Fruit fly (Drosophila melanogaster) whole organism, embryonic: ENCODE data around the gene CG15772.

Experiments
- Ada2b ChIP-seq: fragments of 200-800 bp; sonication (Bioruptor generic); IDR thresholded peaks from 2 replicates; pipeline ENCODE4 v1.3.6; 2022; ENCODE audit warnings: missing biosample characterization, missing genetic modification characterization
- Blimp-1 ChIP-seq: fragments of 200-800 bp; sonication (Bioruptor generic); optimal IDR thresholded peaks from 3 replicates; lab custom pipeline; 2018; ENCODE audit warnings: missing biosample characterization, missing genetic modification characterization, mild to moderate bottlenecking, moderate library complexity, missing genetic modification reagents
- CG10543 ChIP-seq: fragments of 200-800 bp; sonication (Bioruptor generic); optimal IDR thresholded peaks from 3 replicates; lab custom pipeline; 2017; ENCODE audit warnings: missing biosample characterization, mild to moderate bottlenecking, missing genetic modification characterization, moderate library complexity
- CG11456 ChIP-seq: fragments of 200-800 bp; sonication (Bioruptor generic); IDR thresholded peaks from 3 replicates; pipeline ENCODE4 v1.3.6; 2022; ENCODE audit warnings: missing biosample characterization, missing genetic modification characterization
- CG12391 ChIP-seq: fragments of 200-800 bp; sonication (Bioruptor generic); optimal IDR thresholded peaks from 3 replicates; lab custom pipeline; 2018; ENCODE audit warnings: missing biosample characterization, mild to moderate bottlenecking, missing genetic modification characterization, moderate library complexity
- CG13424 ChIP-seq: fragments of 200-800 bp; sonication (Bioruptor generic); optimal IDR thresholded peaks from 2 replicates; lab custom pipeline; 2019; ENCODE audit warnings: missing biosample characterization, mild to moderate bottlenecking, missing genetic modification characterization, moderate library complexity
- CG14965 ChIP-seq: fragments of 200-800 bp; sonication (Bioruptor generic); optimal IDR thresholded peaks from 2 replicates; lab custom pipeline; 2016; ENCODE audit warnings: missing biosample characterization, missing genetic modification characterization, borderline replicate concordance
- CG16863 ChIP-seq: fragments of 200-800 bp; sonication (Bioruptor generic); optimal IDR thresholded peaks from 3 replicates; lab custom pipeline; 2016; ENCODE audit warnings: missing biosample characterization, missing genetic modification characterization
- CG17328 ChIP-seq: fragments of 200-800 bp; sonication (Bioruptor generic); IDR thresholded peaks from 2 replicates; pipeline ENCODE4 v1.3.6; 2022; ENCODE audit warnings: missing biosample characterization, missing genetic modification characterization
- CG18011 ChIP-seq: fragments of 200-800 bp; sonication (Bioruptor generic); optimal IDR thresholded peaks from 2 replicates; lab custom pipeline; 2017; ENCODE audit warnings: missing biosample characterization, missing genetic modification characterization, mild to moderate bottlenecking, moderate library complexity, missing genotype
- CG18262 ChIP-seq: fragments of 200-800 bp; optimal IDR thresholded peaks from 3 replicates; lab custom pipeline; 2019; ENCODE audit warnings: missing biosample characterization, mild to moderate bottlenecking, missing genetic modification characterization, moderate library complexity
- CG18599 ChIP-seq: fragments of 200-800 bp; sonication (Bioruptor generic); optimal IDR thresholded peaks from 3 replicates; lab custom pipeline; 2017; ENCODE audit warnings: missing biosample characterization, missing genetic modification characterization, mild to moderate bottlenecking, moderate library complexity, missing genetic modification reagents
- CG33213 ChIP-seq: fragments of 200-800 bp; sonication (Bioruptor generic); optimal IDR thresholded peaks from 3 replicates; lab custom pipeline; 2016; ENCODE audit warnings: missing biosample characterization, missing genetic modification characterization
- CG33557 ChIP-seq: fragments of 200-800 bp; sonication (Bioruptor generic); optimal IDR thresholded peaks from 2 replicates; lab custom pipeline; 2019; ENCODE audit warnings: missing biosample characterization, mild to moderate bottlenecking, missing genetic modification characterization, moderate library complexity
- CG43689 ChIP-seq: fragments of 200-800 bp; sonication (Bioruptor generic); IDR thresholded peaks from 2 replicates; pipeline ENCODE4 v1.3.6; 2022; ENCODE audit warnings: missing biosample characterization, missing genetic modification characterization
- CG4424 ChIP-seq: fragments of 200-800 bp; sonication (Bioruptor generic); optimal IDR thresholded peaks from 3 replicates; lab custom pipeline; 2016; ENCODE audit warnings: missing biosample characterization, missing genetic modification characterization
- CG6813 ChIP-seq: fragments of 200-800 bp; sonication (Bioruptor generic); optimal IDR thresholded peaks from 2 replicates; lab custom pipeline; 2017; ENCODE audit warnings: missing biosample characterization, missing genetic modification characterization, mild to moderate bottlenecking, moderate library complexity, missing genetic modification reagents
- CG7963 ChIP-seq: fragments of 200-800 bp; sonication (Bioruptor generic); IDR thresholded peaks from 3 replicates; pipeline ENCODE4 v1.3.6; 2022; ENCODE audit warnings: missing biosample characterization, missing genetic modification characterization; ENCODE audit not compliant: partially characterized antibody
- CG8290 ChIP-seq, 3 experiments: fragments of 200-800 bp; sonication (Bioruptor generic); optimal IDR thresholded peaks; 2 replicates each; lab custom pipeline; 2016 to 2019; ENCODE audit warnings: missing biosample characterization in 3 of 3, missing genetic modification characterization in 3 of 3, mild to moderate bottlenecking in 2 of 3, moderate library complexity in 1 of 3
- CG8924 ChIP-seq: fragments of 200-800 bp; optimal IDR thresholded peaks from 3 replicates; lab custom pipeline; 2019; ENCODE audit warnings: missing biosample characterization, mild to moderate bottlenecking, missing genetic modification characterization, moderate library complexity
- CG9215 ChIP-seq: fragments of 200-800 bp; sonication (Bioruptor generic); IDR thresholded peaks from 2 replicates; pipeline ENCODE4 v1.3.6; 2022; ENCODE audit warnings: missing biosample characterization, missing genetic modification characterization
- CG9817 ChIP-seq: fragments of 200-800 bp; sonication (Bioruptor generic); optimal IDR thresholded peaks from 2 replicates; lab custom pipeline; 2018; ENCODE audit warnings: missing biosample characterization, mild to moderate bottlenecking, missing genetic modification characterization, moderate library complexity
- CHES-1-like ChIP-seq: fragments of 200-800 bp; sonication (Bioruptor generic); optimal IDR thresholded peaks from 2 replicates; lab custom pipeline; 2016; ENCODE audit warnings: missing biosample characterization, missing genetic modification characterization
- Drgx ChIP-seq: fragments of 200-800 bp; sonication (Bioruptor generic); IDR thresholded peaks from 2 replicates; pipeline ENCODE4 v1.3.6; 2022; ENCODE audit warnings: missing biosample characterization, missing genetic modification characterization
- Gsc ChIP-seq: fragments of 200-800 bp; sonication (Bioruptor generic); IDR thresholded peaks from 2 replicates; pipeline ENCODE4 v1.3.6; 2022; ENCODE audit warnings: missing biosample characterization, missing genetic modification characterization
- HLH3B ChIP-seq: fragments of 200-800 bp; sonication (Bioruptor generic); IDR thresholded peaks from 2 replicates; pipeline ENCODE4 v1.3.6; 2022; ENCODE audit warnings: missing biosample characterization, missing genetic modification characterization
- Hr39 ChIP-seq: fragments of >200 bp; optimal IDR thresholded peaks from 2 replicates; lab custom pipeline; 2017
- Myb ChIP-seq: fragments of 200-800 bp; sonication (Bioruptor generic); optimal IDR thresholded peaks from 2 replicates; lab custom pipeline; 2016; ENCODE audit warnings: missing biosample characterization, missing genetic modification characterization
- Scr ChIP-seq: fragments of 200-800 bp; sonication (Bioruptor generic); IDR thresholded peaks from 2 replicates; pipeline ENCODE4 v1.3.6; 2022; ENCODE audit warnings: missing biosample characterization, missing genetic modification characterization; ENCODE audit not compliant: partially characterized antibody
- Sry-β ChIP-seq: fragments of 200-800 bp; sonication (Bioruptor generic); optimal IDR thresholded peaks from 2 replicates; lab custom pipeline; 2018; ENCODE audit warnings: missing biosample characterization, mild to moderate bottlenecking, missing genetic modification characterization, moderate library complexity
- Taf1 ChIP-seq: fragments of 200-800 bp; sonication (Bioruptor generic); IDR thresholded peaks from 2 replicates; pipeline ENCODE4 v1.3.6; 2022; ENCODE audit warnings: missing biosample characterization, missing genetic modification characterization
- ap ChIP-seq: fragments of 200-800 bp; sonication (Bioruptor generic); IDR thresholded peaks from 2 replicates; pipeline ENCODE4 v1.3.6; 2022; ENCODE audit warnings: missing biosample characterization, missing genetic modification characterization
- ase ChIP-seq: fragments of 200-800 bp; sonication (Bioruptor generic); IDR thresholded peaks from 3 replicates; pipeline ENCODE4 v1.3.6; 2022; ENCODE audit warnings: missing biosample characterization, missing genetic modification characterization
- dati ChIP-seq: fragments of 200-800 bp; sonication (Bioruptor generic); IDR thresholded peaks from 2 replicates; pipeline ENCODE4 v1.3.6; 2022; ENCODE audit warnings: missing biosample characterization, missing genetic modification characterization
- emc ChIP-seq: fragments of 200-800 bp; sonication (Bioruptor generic); optimal IDR thresholded peaks from 2 replicates; lab custom pipeline; 2016; ENCODE audit warnings: missing biosample characterization, missing genetic modification characterization
- en ChIP-seq: fragments of 200-800 bp; sonication (Bioruptor generic); optimal IDR thresholded peaks from 2 replicates; lab custom pipeline; 2016; ENCODE audit warnings: missing biosample characterization, missing genetic modification characterization
- fd96Cb ChIP-seq: fragments of 200-800 bp; sonication (Bioruptor generic); optimal IDR thresholded peaks from 2 replicates; lab custom pipeline; 2018; ENCODE audit warnings: missing biosample characterization, mild to moderate bottlenecking, missing genetic modification characterization, moderate library complexity
- gsb ChIP-seq: fragments of 200-800 bp; sonication (Bioruptor generic); IDR thresholded peaks from 2 replicates; pipeline ENCODE4 v1.3.6; 2022; ENCODE audit warnings: missing biosample characterization, missing genetic modification characterization
- maf-S ChIP-seq: fragments of 200-800 bp; sonication (Bioruptor generic); optimal IDR thresholded peaks from 2 replicates; lab custom pipeline; 2016; ENCODE audit warnings: missing biosample characterization, missing genetic modification characterization
- nerfin-2 ChIP-seq: fragments of 200-800 bp; sonication (Bioruptor generic); IDR thresholded peaks from 2 replicates; pipeline ENCODE4 v1.3.6; 2022; ENCODE audit warnings: missing biosample characterization, missing genetic modification characterization; ENCODE audit not compliant: partially characterized antibody
- nom ChIP-seq: fragments of 200-800 bp; sonication (Bioruptor generic); optimal IDR thresholded peaks from 2 replicates; lab custom pipeline; 2017; ENCODE audit warnings: missing biosample characterization, missing genetic modification characterization, mild to moderate bottlenecking, moderate library complexity, missing genetic modification reagents
- prd ChIP-seq, 3 experiments: fragments of >200 bp in 2 of 3; fragments of 200-800 bp in 1 of 3; sonication (Bioruptor generic) in 1 of 3; optimal IDR thresholded peaks in 2 of 3; IDR thresholded peaks in 1 of 3; 2 replicates in 2 of 3; 3 replicates in 1 of 3; pipeline versions ENCODE4 v1.3.6 to Lab custom; 2017 to 2022; ENCODE audit warnings: missing biosample characterization in 1 of 3, missing genetic modification characterization in 1 of 3
- sisA ChIP-seq: fragments of 200-800 bp; sonication (Bioruptor generic); IDR thresholded peaks from 2 replicates; pipeline ENCODE4 v1.3.6; 2022; ENCODE audit warnings: missing biosample characterization, missing genetic modification characterization
- slou ChIP-seq: fragments of 200-800 bp; sonication (Bioruptor generic); optimal IDR thresholded peaks from 3 replicates; lab custom pipeline; 2016; ENCODE audit warnings: missing biosample characterization, missing genetic modification characterization
- ssp ChIP-seq: fragments of 200-800 bp; sonication (Bioruptor generic); IDR thresholded peaks from 2 replicates; pipeline ENCODE4 v1.3.6; 2022; ENCODE audit warnings: missing biosample characterization, missing genetic modification characterization
- tx ChIP-seq: fragments of 200-800 bp; sonication (Bioruptor generic); optimal IDR thresholded peaks from 2 replicates; lab custom pipeline; 2016; ENCODE audit warnings: missing biosample characterization, missing genetic modification characterization
- vfl ChIP-seq: fragments of 200-800 bp; sonication (Bioruptor generic); optimal IDR thresholded peaks from 2 replicates; lab custom pipeline; 2016; ENCODE audit warnings: missing biosample characterization, missing genetic modification characterization
- wek ChIP-seq: fragments of 200-800 bp; sonication (Bioruptor generic); optimal IDR thresholded peaks from 3 replicates; lab custom pipeline; 2018; ENCODE audit warnings: missing biosample characterization, mild to moderate bottlenecking, missing genetic modification characterization, moderate library complexity

CG15772 gene

DNA sequence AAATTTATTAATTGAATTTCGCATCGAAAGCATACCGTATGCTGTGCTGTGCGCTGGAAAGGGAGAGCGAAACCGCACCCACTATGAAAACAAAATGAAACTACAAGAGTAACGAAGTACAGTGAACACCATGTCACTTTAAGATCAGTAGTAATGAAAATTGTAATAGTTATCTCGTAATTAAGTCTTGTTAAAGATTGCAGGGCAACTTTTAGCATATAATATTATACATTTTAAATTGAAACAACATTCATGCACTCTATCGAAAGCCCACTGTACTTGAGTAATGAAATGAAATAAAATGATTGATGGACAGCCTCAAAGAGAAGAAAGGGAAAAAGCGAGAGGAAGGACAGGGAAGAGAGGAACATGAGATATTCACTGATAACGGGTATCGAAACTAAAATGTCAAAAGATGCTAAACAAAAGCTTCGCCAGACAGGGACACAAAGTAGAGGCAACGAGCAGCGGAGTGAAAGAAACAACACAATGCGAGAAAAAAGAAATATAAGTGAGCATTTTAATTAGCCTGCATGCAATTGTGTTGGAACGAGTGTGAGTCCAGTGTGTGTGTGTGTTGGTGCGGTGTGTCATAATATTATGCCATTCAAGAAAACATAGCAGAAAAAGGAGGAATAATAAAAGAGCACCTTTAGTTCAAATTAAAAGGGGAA is 16.6 kb upstream of the CG15772 start (continued):
- TF ChIP-seq CG16863 (peak; percentile 44), ap (GFP tag; lab: Robert Waterston, UW) (peak; percentile 70), sisA (peak; percentile 75), Myb (GFP tag; lab: Kevin White, UChicago) (peak; percentile 18), CG8924 (peak; percentile 84), CG33213 (no peak), Blimp-1 (peak; percentile 67), ssp (GFP tag; lab: Robert Waterston, UW) (peak; percentile 47), CG9817 (tag; lab: Kevin White, UChicago) (peak; percentile 75), en (peak; percentile 16), Drgx (GFP tag; lab: Robert Waterston, UW) (peak; percentile 89), vfl (no peak), CG13424 (tag; lab: Kevin White, UChicago) (peak; percentile 84), HLH3B (GFP tag; lab: Robert Waterston, UW) (peak; percentile 78), ase (peak; percentile 67; the same call in 2 of the 3 replicates), Taf1 (GFP tag; lab: Robert Waterston, UW) (0 out of 2 replicates have a peak, but pooled peaks have one; percentile 14), dati (no peak), maf-S (GFP tag; lab: Kevin White, UChicago) (peak; percentile 47), CG33557 (peak; percentile 32), CG10543 (GFP tag; lab: Kevin White, UChicago) (peak; percentile 27), slou (GFP tag; lab: Kevin White, UChicago) (no peak), CG9215 (GFP tag; lab: Robert Waterston, UW) (peak; percentile 54; the same call in 1 of the 2 replicates), emc (GFP tag; lab: Kevin White, UChicago) (no peak), Ada2b (GFP tag; lab: Robert Waterston, UW) (peak; percentile 85), Scr (no peak), gsb (GFP tag; lab: Robert Waterston, UW) (peak; percentile 39), CG43689 (0 out of 2 replicates have a peak, but pooled peaks have one; percentile 14), CG18262 (peak; percentile 78), CG12391 (peak; percentile 80), tx (GFP tag; lab: Kevin White, UChicago) (peak; percentile 7), prd (optimal IDR thresholded peaks at IDR 0.05; lab: Kevin White, UChicago) (no peak), prd (GFP tag; IDR thresholded peaks at IDR 0.05; lab: Robert Waterston, UW) (peak; percentile 83), Gsc (0 out of 2 replicates have a peak, but pooled peaks have one; percentile 17), CG6813 (peak; percentile 58), Hr39 (lab: Kevin White, UChicago) (no peak), nom (GFP tag; lab: Kevin White, UChicago) (peak; percentile 51), CG8290 (GFP tag; optimal IDR thresholded peaks at IDR 0.05; lab: Kevin White, UChicago) (peak; percentile 3), CG8290 (tag; optimal IDR thresholded peaks at IDR 0.05; lab: Kevin White, UChicago) (peak in 1 of 2 experiments; percentile 85), nerfin-2 (GFP tag; lab: Robert Waterston, UW) (no peak), CG4424 (peak; percentile 61), CG18011 (GFP tag; lab: Kevin White, UChicago) (peak; percentile 7), Sry-β (no peak), CG11456 (peak; percentile 83), CG7963 (GFP tag; lab: Robert Waterston, UW) (no peak), wek (GFP tag; lab: Kevin White, UChicago) (peak; percentile 14), fd96Cb (tag; lab: Kevin White, UChicago) (peak; percentile 66), CG14965 (no peak), CG17328 (GFP tag; lab: Robert Waterston, UW) (peak; percentile 83), CG18599 (GFP tag; lab: Kevin White, UChicago) (peak; percentile 73), CHES-1-like (GFP tag; lab: Kevin White, UChicago) (peak; percentile 37)
